Worm (Caenorhabditis elegans) whole organism, late embryonic: ENCODE results near the gene K09H11.11.

Source experiments
- ceh-2 ChIP-seq: sonication (generic microtip); optimal IDR thresholded peaks from 2 replicates; lab custom pipeline; 2016; ENCODE audit warnings: missing genotype, missing genetic modification characterization, missing compliant biosample characterization
- ceh-45 ChIP-seq: fragments of 200-800 bp; sonication (Bioruptor generic); IDR thresholded peaks from 2 replicates; pipeline ENCODE4 v1.3.6; 2022; ENCODE audit warnings: missing genetic modification reagents, missing genetic modification characterization, missing compliant biosample characterization
- fkh-6 ChIP-seq: sonication (generic microtip); optimal IDR thresholded peaks from 2 replicates; lab custom pipeline; 2016; ENCODE audit warnings: missing genetic modification characterization, missing compliant biosample characterization

- no peak for TF ChIP-seq ceh-2 (tag; lab: Kevin White, UChicago)
- no peak for TF ChIP-seq ceh-45 (GFP tag; lab: Robert Waterston, UW)
- no peak for TF ChIP-seq fkh-6 (tag; lab: Kevin White, UChicago)
Measured at ce11 chrV:5717237-5717935, 37.7 kb downstream of the K09H11.11 start, which contains the start of gene rga-3.
